Worm (Caenorhabditis elegans) whole organism, L4/young adult: Measurements from ENCODE around the gene R160.5.
"Not testable (repeated sequence)": the region's sequence is repeated elsewhere in the genome, so short reads cannot be mapped to it uniquely, and the experiment has no call there.

ENCODE experiments used
- W03F9.2 ChIP-seq: fragments of 150-350 bp; optimal IDR thresholded peaks from 2 replicates; lab custom pipeline; 2014; ENCODE audit warnings: missing biosample characterization, missing genetic modification characterization
- dao-5 ChIP-seq: sonication (generic microtip); optimal IDR thresholded peaks from 2 replicates; lab custom pipeline; 2016; ENCODE audit warnings: missing genotype, missing genetic modification characterization, moderate library complexity, missing compliant biosample characterization
- him-1 ChIP-seq: sonication (generic microtip); optimal IDR thresholded peaks from 2 replicates; lab custom pipeline; 2016; ENCODE audit warnings: missing genotype, missing genetic modification reagents, missing genetic modification characterization, missing compliant biosample characterization

The R160.5 gene

ce11 chrX:4357467-4357866 is 13.2 kb downstream of the R160.5 start, which contains the start of gene F14H12.6:
Gene F14H12.6, minus strand, starts transcription at chrX:4357567.
- no peak for TF ChIP-seq W03F9.2
- TF ChIP-seq dao-5 (tag; lab: Kevin White, UChicago) = no peak
- TF ChIP-seq him-1 (tag; lab: Kevin White, UChicago) = no peak

- TF ChIP-seq W03F9.2 (no peak), dao-5 (tag; lab: Kevin White, UChicago) (no peak), him-1 (tag; lab: Kevin White, UChicago) (no peak)
Observed at ce11 chrX:4353318-4353717, 17.3 kb downstream of the R160.5 start, which contains the start of gene col-165. Gene col-165, plus strand, starts transcription at chrX:4353618.

ce11 chrX:4350198-4350597 is 20.5 kb downstream of the R160.5 start, which contains the start of gene F14H12.2:
Gene F14H12.2, plus strand, starts transcription at chrX:4350498.
- TF ChIP-seq him-1 (tag; lab: Kevin White, UChicago) = no peak
- TF ChIP-seq W03F9.2 = no peak
- TF ChIP-seq dao-5 (tag; lab: Kevin White, UChicago) = no peak

- TF ChIP-seq him-1 (tag; lab: Kevin White, UChicago) (no peak), W03F9.2 (no peak), dao-5 (tag; lab: Kevin White, UChicago) (no peak)
Observed at ce11 chrX:4343915-4344314, 26.7 kb downstream of the R160.5 start, which contains the start of gene F14H12.3. Gene F14H12.3, plus strand, starts transcription at chrX:4344215.

- no peak for TF ChIP-seq W03F9.2
- no peak for TF ChIP-seq him-1 (tag; lab: Kevin White, UChicago)
- TF ChIP-seq dao-5 (tag; lab: Kevin White, UChicago) = no peak
Observed at ce11 chrX:4342730-4343129, 27.9 kb downstream of the R160.5 start.

- TF ChIP-seq W03F9.2; dao-5 (tag; lab: Kevin White, UChicago); him-1 (tag; lab: Kevin White, UChicago): not testable (repeated sequence)
Observed at ce11 chrX:4339332-4339731, 31.3 kb downstream of the R160.5 start, which contains the start of gene cst-1. Gene cst-1, plus strand, starts transcription at chrX:4339632.

ce11 chrX:4335950-4336349 is 34.7 kb downstream of the R160.5 start, which contains the start of gene cst-2:
Gene cst-2, minus strand, starts transcription at chrX:4336050.
- not testable (repeated sequence) for TF ChIP-seq him-1 (tag; lab: Kevin White, UChicago); W03F9.2; dao-5 (tag; lab: Kevin White, UChicago)

- not testable (repeated sequence) for TF ChIP-seq W03F9.2; him-1 (tag; lab: Kevin White, UChicago); dao-5 (tag; lab: Kevin White, UChicago)
Observed at ce11 chrX:4332305-4332704, 38.4 kb downstream of the R160.5 start, which contains the start of gene C24A8.6. Gene C24A8.6, minus strand, starts transcription at chrX:4332405.

ce11 chrX:4328816-4329215 is 41.8 kb downstream of the R160.5 start, which contains the start of gene C24A8.5:
Gene C24A8.5, minus strand, starts transcription at chrX:4328916.
- TF ChIP-seq dao-5 (tag; lab: Kevin White, UChicago) (no peak), him-1 (tag; lab: Kevin White, UChicago) (no peak), W03F9.2 (no peak)

- TF ChIP-seq dao-5 (tag; lab: Kevin White, UChicago) = no peak
- no peak for TF ChIP-seq W03F9.2
- TF ChIP-seq him-1 (tag; lab: Kevin White, UChicago) = no peak
Observed at ce11 chrX:4322847-4323455, 47.7 kb downstream of the R160.5 start.

ce11 chrX:4320563-4320962 is 50.1 kb downstream of the R160.5 start, which contains the start of gene dop-6:
Gene dop-6, plus strand, starts transcription at chrX:4320863.
- no peak for TF ChIP-seq dao-5 (tag; lab: Kevin White, UChicago)
- TF ChIP-seq W03F9.2 = no peak
- no peak for TF ChIP-seq him-1 (tag; lab: Kevin White, UChicago)
